Fruit fly (Drosophila melanogaster): ENCODE measurements around the gene HLH4C.

Gene HLH4C

DNA sequence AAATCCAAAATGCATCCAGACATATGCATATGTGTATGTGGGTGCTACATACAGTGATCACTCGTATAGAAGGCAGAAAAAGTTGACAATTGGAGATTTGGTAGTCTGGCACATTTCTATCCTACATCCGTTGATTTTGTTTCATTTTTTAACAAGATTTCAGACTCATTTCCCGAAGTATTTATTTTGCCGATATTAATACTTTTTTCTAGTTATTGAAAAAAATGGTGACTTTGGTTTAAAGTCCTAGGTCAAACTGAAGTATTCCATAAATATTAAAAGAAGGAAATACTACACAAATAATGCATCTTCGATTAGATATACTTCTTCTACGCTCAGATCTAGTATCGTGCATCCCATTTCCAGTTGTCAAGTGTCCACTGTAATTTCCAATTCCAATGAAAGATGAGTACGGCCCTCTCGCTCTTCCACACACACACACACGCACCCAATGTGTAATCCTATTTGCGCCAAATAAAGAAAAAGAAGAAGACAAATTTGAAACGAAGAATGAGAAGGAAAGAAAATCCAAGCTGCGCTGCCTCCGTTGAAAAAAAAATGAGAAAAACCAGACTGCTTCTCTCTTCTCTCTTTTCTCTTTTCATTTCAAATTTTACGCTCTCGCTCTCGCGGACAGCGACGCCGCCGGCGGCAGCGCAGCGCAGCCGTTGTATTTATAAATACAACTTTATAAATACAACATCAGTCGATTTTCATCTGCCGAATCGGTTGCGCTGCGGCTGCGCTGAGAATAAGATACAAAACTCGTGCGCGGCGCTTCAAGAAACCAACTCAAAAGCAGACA lies 30.1 kb downstream of the HLH4C start, which contains the start of gene peb (continued):
- TF ChIP-seq Stat92E (GFP tag; optimal IDR thresholded peaks at IDR 0.05) (peak in 1 of 3 experiments; percentile 41), Sox100B (GFP tag; optimal IDR thresholded peaks at IDR 0.05) (peak; percentile 59), CG10274 (GFP tag; optimal IDR thresholded peaks at IDR 0.05) (no peak), CG6689 (GFP tag; IDR thresholded peaks at IDR 0.05) (peak; percentile 78), Dip2 (GFP tag; IDR thresholded peaks at IDR 0.05) (no peak), wek (GFP tag; optimal IDR thresholded peaks at IDR 0.05) (no peak), Pdp1 (GFP tag; optimal IDR thresholded peaks at IDR 0.05) (peak; percentile 65 to 73), Xbp1 (GFP tag; optimal IDR thresholded peaks at IDR 0.05) (peak; percentile 45), gcm2 (GFP tag; optimal IDR thresholded peaks at IDR 0.05) (no peak), sob (GFP tag; IDR thresholded peaks at IDR 0.05) (no peak), insv (GFP tag; optimal IDR thresholded peaks at IDR 0.05) (no peak), CG15696 (tag; optimal IDR thresholded peaks at IDR 0.05) (peak; percentile 76), tna (GFP tag; IDR thresholded peaks at IDR 0.05; ENCODE audit: partially characterized antibody) (no peak), lilli (GFP tag; optimal IDR thresholded peaks at IDR 0.05) (peak; percentile 3), aop (GFP tag; IDR thresholded peaks at IDR 0.05) (no peak), CG4282 (GFP tag; optimal IDR thresholded peaks at IDR 0.05) (no peak), stc (GFP tag; IDR thresholded peaks at IDR 0.05) (no peak), slp2 (GFP tag; optimal IDR thresholded peaks at IDR 0.05) (peak; percentile 13), Spps (tag; optimal IDR thresholded peaks at IDR 0.05) (peak; percentile 29), Hr3 (GFP tag; optimal IDR thresholded peaks at IDR 0.05) (peak; percentile 38), CG1024 (GFP tag; IDR thresholded peaks at IDR 0.05) (no peak), ranshi (GFP tag; IDR thresholded peaks at IDR 0.05) (peak; percentile 40; the same call in 1 of the 2 replicates), CG17186 (GFP tag; optimal IDR thresholded peaks at IDR 0.05) (no peak), ham (GFP tag; IDR thresholded peaks at IDR 0.05) (no peak), CG9215 (GFP tag; IDR thresholded peaks at IDR 0.05) (0 out of 2 replicates have a peak, but pooled peaks have one; percentile 11), NFAT (GFP tag; IDR thresholded peaks at IDR 0.05) (no peak), ab (GFP tag; optimal IDR thresholded peaks at IDR 0.05) (no peak), hbn (GFP tag; IDR thresholded peaks at IDR 0.05; ENCODE audit: partially characterized antibody) (no peak; the same call in 1 of the 2 replicates), fd96Cb (tag; optimal IDR thresholded peaks at IDR 0.05) (peak; percentile 55), zf30C (GFP tag; optimal IDR thresholded peaks at IDR 0.05) (no peak), tap (tag; optimal IDR thresholded peaks at IDR 0.05) (no peak), CG4424 (GFP tag; optimal IDR thresholded peaks at IDR 0.05) (peak; percentile 67), ttk (GFP tag; IDR thresholded peaks at IDR 0.05) (no peak), CG9437 (GFP tag; optimal IDR thresholded peaks at IDR 0.05) (peak; percentile 50), toy (GFP tag; IDR thresholded peaks at IDR 0.05) (0 out of 2 replicates have a peak, but pooled peaks have one; percentile 16), CG9817 (tag; optimal IDR thresholded peaks at IDR 0.05) (no peak), CG10321 (GFP tag; IDR thresholded peaks at IDR 0.05) (no peak; the same call in 1 of the 2 replicates), CG13296 (GFP tag; optimal IDR thresholded peaks at IDR 0.05) (no peak), Dp (GFP tag; optimal IDR thresholded peaks at IDR 0.05) (no peak), CG12942 (GFP tag; optimal IDR thresholded peaks at IDR 0.05) (no peak), CG8924 (tag; optimal IDR thresholded peaks at IDR 0.05) (peak; percentile 50), Chrac-16 (GFP tag; optimal IDR thresholded peaks at IDR 0.05) (peak; percentile 62), pan (optimal IDR thresholded peaks at IDR 0.05) (no peak), pan (GFP tag; optimal IDR thresholded peaks at IDR 0.05 in 1 of 2, IDR thresholded peaks at IDR 0.05 in 1 of 2) (no peak), CG9876 (GFP tag; optimal IDR thresholded peaks at IDR 0.05) (no peak), ind (GFP tag; optimal IDR thresholded peaks at IDR 0.05) (peak; percentile 16), Hr39 (optimal IDR thresholded peaks at IDR 0.05) (no peak), sens-2 (GFP tag; IDR thresholded peaks at IDR 0.05) (no peak), z (GFP tag; IDR thresholded peaks at IDR 0.05) (no peak), HLHmδ (GFP tag; optimal IDR thresholded peaks at IDR 0.05) (no peak)

Measured in whole organism, embryonic.